Fruit fly (Drosophila melanogaster): Measurements from ENCODE around the gene Rat1.

Rat1 gene

dm6 chr2L:6922091-6922753 lies 14.3 kb downstream of the Rat1 start (continued):
- TF ChIP-seq tin (GFP tag; optimal IDR thresholded peaks at IDR 0.05): peak; percentile 68
- peak; percentile 86 for TF ChIP-seq gem (tag; optimal IDR thresholded peaks at IDR 0.05)
- peak; percentile 32 for TF ChIP-seq CG3407 (GFP tag; optimal IDR thresholded peaks at IDR 0.05)
- TF ChIP-seq jigr1 (GFP tag; IDR thresholded peaks at IDR 0.05): no peak
- TF ChIP-seq HmgD (GFP tag; optimal IDR thresholded peaks at IDR 0.05): no peak
- peak in 1 of 2 experiments; percentile 64 for TF ChIP-seq Pdp1 (GFP tag; optimal IDR thresholded peaks at IDR 0.05)
- TF ChIP-seq ewg (GFP tag; optimal IDR thresholded peaks at IDR 0.05): peak; percentile 40
- 0 out of 3 replicates have a peak, but pooled peaks have one; percentile 58 for TF ChIP-seq CG17361 (GFP tag; IDR thresholded peaks at IDR 0.05)
- TF ChIP-seq lbe (GFP tag; optimal IDR thresholded peaks at IDR 0.05): peak; percentile 26
- no peak for TF ChIP-seq CG2678 (tag; optimal IDR thresholded peaks at IDR 0.05)
- TF ChIP-seq h (optimal IDR thresholded peaks at IDR 0.05): no peak
- TF ChIP-seq CG14965 (GFP tag; optimal IDR thresholded peaks at IDR 0.05; ENCODE audit: borderline replicate concordance): no peak
- no peak for TF ChIP-seq CG9437 (GFP tag; optimal IDR thresholded peaks at IDR 0.05)
- no peak; the same call in 1 of the 2 replicates for TF ChIP-seq CG4730 (GFP tag; IDR thresholded peaks at IDR 0.05)
- TF ChIP-seq CG18476 (GFP tag; optimal IDR thresholded peaks at IDR 0.05): peak; percentile 33
- no peak for TF ChIP-seq chm (GFP tag; IDR thresholded peaks at IDR 0.05)
- TF ChIP-seq dm (GFP tag; optimal IDR thresholded peaks at IDR 0.05): peak; percentile 23
- TF ChIP-seq tup (GFP tag; optimal IDR thresholded peaks at IDR 0.05): no peak
- peak; percentile 79 for TF ChIP-seq CG12391 (tag; optimal IDR thresholded peaks at IDR 0.05)
- peak; percentile 58 for TF ChIP-seq CG8290 (GFP tag; optimal IDR thresholded peaks at IDR 0.05)
- no peak for TF ChIP-seq CG8290 (tag; optimal IDR thresholded peaks at IDR 0.05)
- TF ChIP-seq Lhr (GFP tag; optimal IDR thresholded peaks at IDR 0.05): no peak
- peak; percentile 8 for TF ChIP-seq CG15073 (GFP tag; optimal IDR thresholded peaks at IDR 0.05)
- peak; percentile 53; the same call in 1 of the 2 replicates for TF ChIP-seq E2f1 (GFP tag; IDR thresholded peaks at IDR 0.05)
- TF ChIP-seq CG1233 (GFP tag; optimal IDR thresholded peaks at IDR 0.05): peak; percentile 51
- no peak for TF ChIP-seq crol (GFP tag; IDR thresholded peaks at IDR 0.05)
- no peak for TF ChIP-seq fd102C (GFP tag; optimal IDR thresholded peaks at IDR 0.05)
- TF ChIP-seq disco-r (GFP tag; optimal IDR thresholded peaks at IDR 0.05): no peak
- TF ChIP-seq BEAF-32 (GFP tag; optimal IDR thresholded peaks at IDR 0.05): no peak
- no peak for TF ChIP-seq aop (GFP tag; IDR thresholded peaks at IDR 0.05)
- no peak for TF ChIP-seq CG17186 (GFP tag; optimal IDR thresholded peaks at IDR 0.05)
- TF ChIP-seq TFAM (GFP tag; optimal IDR thresholded peaks at IDR 0.05): no peak
- no peak for TF ChIP-seq p53 (GFP tag; optimal IDR thresholded peaks at IDR 0.05)
- TF ChIP-seq D (optimal IDR thresholded peaks at IDR 0.05): no peak
- TF ChIP-seq D (GFP tag; optimal IDR thresholded peaks at IDR 0.05): peak; percentile 60
- no peak for TF ChIP-seq scrt (GFP tag; optimal IDR thresholded peaks at IDR 0.05)
- TF ChIP-seq dan (GFP tag; IDR thresholded peaks at IDR 0.05): no peak
- TF ChIP-seq Atf3 (GFP tag; optimal IDR thresholded peaks at IDR 0.05): no peak
- TF ChIP-seq exex (tag; optimal IDR thresholded peaks at IDR 0.05): no peak
- TF ChIP-seq CG4854 (GFP tag; optimal IDR thresholded peaks at IDR 0.05): peak; percentile 37
- TF ChIP-seq hth (optimal IDR thresholded peaks at IDR 0.05): no peak
- TF ChIP-seq vfl (GFP tag; optimal IDR thresholded peaks at IDR 0.05): peak; percentile 45
- TF ChIP-seq CG16779 (GFP tag; IDR thresholded peaks at IDR 0.05): peak; percentile 76
- no peak for TF ChIP-seq Hey (tag; optimal IDR thresholded peaks at IDR 0.05)
- peak; percentile 34 for TF ChIP-seq CG16815 (GFP tag; optimal IDR thresholded peaks at IDR 0.05)
- no peak for TF ChIP-seq YL-1 (GFP tag; optimal IDR thresholded peaks at IDR 0.05)
- TF ChIP-seq CG1529 (GFP tag; optimal IDR thresholded peaks at IDR 0.05): peak; percentile 75
- no peak for TF ChIP-seq Dref (GFP tag; IDR thresholded peaks at IDR 0.05)
- peak; percentile 66 for TF ChIP-seq D19A (tag; optimal IDR thresholded peaks at IDR 0.05)
- TF ChIP-seq CG12155 (GFP tag; optimal IDR thresholded peaks at IDR 0.05): peak; percentile 52
- TF ChIP-seq Deaf1 (tag; optimal IDR thresholded peaks at IDR 0.05): no peak
- TF ChIP-seq NFAT (GFP tag; IDR thresholded peaks at IDR 0.05): no peak
